Fruit fly (Drosophila melanogaster) Kc167 (cell line): ENCODE measurements around the gene CG42249.

Source experiments
- Myc ChIP-seq: fragments of >200 bp; optimal IDR thresholded peaks from 2 replicates; lab custom pipeline; 2017; ENCODE audit warnings: missing external identifiers
- Sin3A ChIP-seq: fragments of >200 bp; optimal IDR thresholded peaks from 2 replicates; lab custom pipeline; 2018; ENCODE audit warnings: missing external identifiers
- h ChIP-seq: fragments of >200 bp; optimal IDR thresholded peaks from 3 replicates; lab custom pipeline; 2018; ENCODE audit warnings: missing external identifiers
- insv ChIP-seq: fragments of >200 bp; optimal IDR thresholded peaks from 3 replicates; lab custom pipeline; 2018; ENCODE audit warnings: missing external identifiers
- psq ChIP-seq: fragments of >200 bp; optimal IDR thresholded peaks from 2 replicates; lab custom pipeline; 2017; ENCODE audit warnings: missing external identifiers
- ttk ChIP-seq: sonication (Bioruptor generic); optimal IDR thresholded peaks from 2 replicates; lab custom pipeline; 2017; ENCODE audit warnings: missing external identifiers

The CG42249 gene

dm6 chrX:11149201-11149600, 53.1 kb downstream of the CG42249 start, which contains the start of gene Lint-1:
Gene Lint-1 (plus strand): TSS chrX:11149323.
- TF ChIP-seq insv (lab: Kevin White, UChicago) (no peak), Myc (lab: Kevin White, UChicago) (no peak), h (lab: Kevin White, UChicago) (no peak), psq (lab: Kevin White, UChicago) (no peak), ttk (lab: Kevin White, UChicago) (no peak), Sin3A (lab: Kevin White, UChicago) (no peak)

dm6 chrX:11153413-11153812, 57.3 kb downstream of the CG42249 start:
- TF ChIP-seq ttk (lab: Kevin White, UChicago) = no peak
- TF ChIP-seq h (lab: Kevin White, UChicago) = no peak
- no peak for TF ChIP-seq Sin3A (lab: Kevin White, UChicago)
- TF ChIP-seq Myc (lab: Kevin White, UChicago) = no peak
- no peak for TF ChIP-seq insv (lab: Kevin White, UChicago)

- TF ChIP-seq ttk (lab: Kevin White, UChicago) = no peak
- peak; percentile 96 for TF ChIP-seq psq (lab: Kevin White, UChicago)
- no peak for TF ChIP-seq Sin3A (lab: Kevin White, UChicago)
- TF ChIP-seq Myc (lab: Kevin White, UChicago) = no peak
- TF ChIP-seq h (lab: Kevin White, UChicago) = no peak
- no peak for TF ChIP-seq insv (lab: Kevin White, UChicago)
These were observed 57.9 kb downstream of the CG42249 start, which contains the start of the genes rtv and Dlic for dm6 chrX:11153826-11154510. Gene rtv (minus strand): TSS chrX:11153990. Gene Dlic (plus strand): TSS chrX:11154421.

- no peak for TF ChIP-seq Sin3A (lab: Kevin White, UChicago)
- TF ChIP-seq psq (lab: Kevin White, UChicago) = no peak
- no peak for TF ChIP-seq insv (lab: Kevin White, UChicago)
- TF ChIP-seq h (lab: Kevin White, UChicago) = no peak
These were observed 58.6 kb downstream of the CG42249 start for dm6 chrX:11154511-11155197.

dm6 chrX:11155808-11156589, 59.9 kb downstream of the CG42249 start:
- no peak for TF ChIP-seq insv (lab: Kevin White, UChicago)
- no peak for TF ChIP-seq ttk (lab: Kevin White, UChicago)
- no peak for TF ChIP-seq h (lab: Kevin White, UChicago)
- TF ChIP-seq psq (lab: Kevin White, UChicago) = no peak
- TF ChIP-seq Sin3A (lab: Kevin White, UChicago) = no peak
- TF ChIP-seq Myc (lab: Kevin White, UChicago) = no peak
